Worm (Caenorhabditis elegans) whole organism, early embryonic: ENCODE data around the gene msp-36.

Experiments used
- B0310.2 ChIP-seq: sonication (generic microtip); optimal IDR thresholded peaks from 2 replicates; lab custom pipeline; 2016; ENCODE audit warnings: mild to moderate bottlenecking, missing genetic modification characterization, missing compliant biosample characterization
- aly-1 ChIP-seq: sonication (generic microtip); optimal IDR thresholded peaks from 2 replicates; lab custom pipeline; 2016; ENCODE audit warnings: missing genetic modification characterization, missing compliant biosample characterization
- ama-1 ChIP-seq: fragments of 150-350 bp; optimal IDR thresholded peaks from 2 replicates; lab custom pipeline; 2014
- ceh-36 ChIP-seq: sonication (generic microtip); optimal IDR thresholded peaks from 2 replicates; lab custom pipeline; 2016; ENCODE audit warnings: missing genetic modification characterization, inconsistent platforms, missing compliant biosample characterization
- ets-7 ChIP-seq: sonication (generic microtip); optimal IDR thresholded peaks from 2 replicates; lab custom pipeline; 2016; ENCODE audit warnings: missing genotype, missing genetic modification characterization, missing compliant biosample characterization
- hmbx-1 ChIP-seq: sonication (generic microtip); optimal IDR thresholded peaks from 2 replicates; lab custom pipeline; 2016; ENCODE audit warnings: mild to moderate bottlenecking, missing genetic modification characterization, missing compliant biosample characterization
- hmg-4 ChIP-seq: fragments of 200-800 bp; sonication (Bioruptor generic); optimal IDR thresholded peaks from 2 replicates; lab custom pipeline; 2018; ENCODE audit warnings: mild to moderate bottlenecking, missing genetic modification characterization, missing compliant biosample characterization
- hnd-1 ChIP-seq: sonication (generic microtip); optimal IDR thresholded peaks from 2 replicates; lab custom pipeline; 2016; ENCODE audit warnings: missing genetic modification characterization, missing compliant biosample characterization
- tbx-11 ChIP-seq: fragments of 200-800 bp; sonication (Bioruptor generic); IDR thresholded peaks from 2 replicates; pipeline ENCODE4 v1.3.6; 2022; ENCODE audit warnings: missing genetic modification characterization, missing compliant biosample characterization
- tbx-37 ChIP-seq: fragments of 200-800 bp; sonication (Bioruptor generic); conservative IDR thresholded peaks from 2 replicates; pipeline ENCODE4 v1.3.6; 2022; ENCODE audit warnings: missing genetic modification reagents, missing genetic modification characterization, missing compliant biosample characterization
- tra-4 ChIP-seq: sonication (generic microtip); optimal IDR thresholded peaks from 2 replicates; lab custom pipeline; 2017; ENCODE audit warnings: missing genetic modification characterization, missing compliant biosample characterization

DNA sequence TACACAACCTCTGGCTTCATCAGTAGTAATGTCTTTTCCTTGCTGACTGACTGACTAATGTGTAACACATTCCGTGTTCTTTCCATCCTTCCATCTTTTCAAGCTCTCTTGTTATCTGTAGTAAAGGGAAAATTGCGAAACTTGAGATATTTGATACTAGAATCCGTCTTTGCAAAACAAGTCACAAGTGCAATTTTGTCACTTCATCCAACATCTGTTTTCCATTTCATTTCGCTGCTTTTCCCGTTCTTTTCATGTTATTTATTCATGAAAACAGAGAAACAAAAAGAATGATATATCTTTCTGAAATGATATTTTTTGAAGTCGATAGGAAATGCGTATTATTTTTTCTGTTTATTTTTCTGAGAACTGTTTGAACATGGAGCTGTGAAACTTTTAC, 49.2 kb upstream of the msp-36 start:
- TF ChIP-seq aly-1 (tag; lab: Kevin White, UChicago) (no peak), ama-1 (lab: Kevin White, UChicago) (no peak), ceh-36 (tag; lab: Kevin White, UChicago) (no peak), B0310.2 (tag; lab: Kevin White, UChicago) (no peak), tbx-37 (GFP tag; lab: Robert Waterston, UW) (no peak), tra-4 (tag; lab: Kevin White, UChicago) (no peak), hmg-4 (GFP tag; lab: Kevin White, UChicago) (no peak), hnd-1 (no peak), ets-7 (no peak), hmbx-1 (tag; lab: Kevin White, UChicago) (no peak), tbx-11 (GFP tag; lab: Robert Waterston, UW) (no peak)
